Worm (Caenorhabditis elegans) whole organism, L1 larva: ENCODE data around the gene vha-15.

Experiments
- C04F5.9 ChIP-seq: sonication (generic microtip); optimal IDR thresholded peaks from 2 replicates; lab custom pipeline; 2016; ENCODE audit warnings: missing genetic modification characterization, missing compliant biosample characterization
- C16A3.4 ChIP-seq: fragments of 150-350 bp; optimal IDR thresholded peaks from 2 replicates; lab custom pipeline; 2014; ENCODE audit warnings: missing biosample characterization, missing genetic modification characterization
- C34B4.2 ChIP-seq: sonication (generic microtip); optimal IDR thresholded peaks from 2 replicates; lab custom pipeline; 2017; ENCODE audit warnings: mild to moderate bottlenecking, missing genetic modification characterization, missing compliant biosample characterization
- aly-2 ChIP-seq: fragments of 150-350 bp; optimal IDR thresholded peaks from 2 replicates; lab custom pipeline; 2014; ENCODE audit warnings: missing biosample characterization, missing genetic modification characterization
- ceh-63 ChIP-seq: fragments of 200-800 bp; sonication (Bioruptor generic); optimal IDR thresholded peaks from 2 replicates; lab custom pipeline; 2018; ENCODE audit warnings: mild to moderate bottlenecking, missing genetic modification characterization, missing compliant biosample characterization
- ceh-88 ChIP-seq: fragments of 200-800 bp; sonication (Bioruptor generic); IDR thresholded peaks from 2 replicates; pipeline ENCODE4 v1.3.6; 2022; ENCODE audit warnings: missing genetic modification characterization, missing compliant biosample characterization
- ceh-90 ChIP-seq: sonication (generic microtip); optimal IDR thresholded peaks from 2 replicates; lab custom pipeline; 2016; ENCODE audit warnings: missing genetic modification characterization, missing compliant biosample characterization
- dpl-1 ChIP-seq, 3 experiments: fragments of 150-350 bp in 2 of 3; sonication (generic microtip) in 1 of 3; optimal IDR thresholded peaks; 2 replicates each; lab custom pipeline; 2014 to 2017; ENCODE audit warnings: missing biosample characterization in 3 of 3, missing genetic modification characterization in 3 of 3, missing genetic modification reagents in 3 of 3
- dsc-1 ChIP-seq: sonication (generic microtip); optimal IDR thresholded peaks from 2 replicates; lab custom pipeline; 2016; ENCODE audit warnings: mild to moderate bottlenecking, missing genetic modification characterization, missing compliant biosample characterization
- efl-1 ChIP-seq, 4 experiments: fragments of 150-350 bp; optimal IDR thresholded peaks in 3 of 4; peaks in 1 of 4; 1 replicate in 1 of 4; 2 replicates in 3 of 4; lab custom pipeline; 2014; ENCODE audit warnings: missing biosample characterization in 2 of 4, missing genetic modification characterization in 2 of 4, missing genetic modification reagents in 2 of 4
- efl-3 ChIP-seq: fragments of 200-800 bp; sonication (Bioruptor generic); optimal IDR thresholded peaks from 2 replicates; lab custom pipeline; 2018; ENCODE audit warnings: mild to moderate bottlenecking, missing genetic modification characterization, missing compliant biosample characterization
- egl-13 ChIP-seq: sonication (generic microtip); optimal IDR thresholded peaks from 2 replicates; lab custom pipeline; 2016; ENCODE audit warnings: missing genotype, missing genetic modification reagents, missing genetic modification characterization, missing compliant biosample characterization
- egl-27 ChIP-seq, 2 experiments: fragments of 150-350 bp in 1 of 2; sonication (generic microtip); optimal IDR thresholded peaks; 3 replicates each; lab custom pipeline; 2017 to 2018; ENCODE audit warnings: missing biosample characterization in 2 of 2, missing genetic modification characterization in 2 of 2, missing genetic modification reagents in 2 of 2
- elt-3 ChIP-seq, 6 experiments: fragments of 150-350 bp in 1 of 6; sonication (generic microtip); optimal IDR thresholded peaks; 2 replicates each; lab custom pipeline; 2017 to 2018; ENCODE audit warnings: missing biosample characterization in 6 of 6, missing genetic modification characterization in 6 of 6, inconsistent platforms in 1 of 6
- fkh-10 ChIP-seq: sonication (generic microtip); optimal IDR thresholded peaks from 2 replicates; lab custom pipeline; 2017; ENCODE audit warnings: missing biosample characterization, missing genetic modification reagents, missing genetic modification characterization
- fkh-4 ChIP-seq: sonication (generic microtip); optimal IDR thresholded peaks from 2 replicates; lab custom pipeline; 2016; ENCODE audit warnings: missing compliant biosample characterization, missing genetic modification characterization, borderline replicate concordance
- fkh-8 ChIP-seq: sonication (generic microtip); optimal IDR thresholded peaks from 2 replicates; lab custom pipeline; 2016; ENCODE audit warnings: mild to moderate bottlenecking, missing genetic modification characterization, missing compliant biosample characterization
- grh-1 ChIP-seq: fragments of 200-800 bp; sonication (Bioruptor generic); IDR thresholded peaks from 2 replicates; pipeline ENCODE4 v1.3.6; 2022; ENCODE audit warnings: missing genetic modification reagents, missing genetic modification characterization, missing compliant biosample characterization
- hlh-4 ChIP-seq: sonication (generic microtip); optimal IDR thresholded peaks from 2 replicates; lab custom pipeline; 2016; ENCODE audit warnings: mild to moderate bottlenecking, missing genetic modification characterization, missing compliant biosample characterization
- hpl-2 ChIP-seq: fragments of 150-350 bp; optimal IDR thresholded peaks from 2 replicates; lab custom pipeline; 2014; ENCODE audit warnings: missing biosample characterization, missing genetic modification reagents, missing genetic modification characterization
- irx-1 ChIP-seq: sonication (generic microtip); optimal IDR thresholded peaks from 2 replicates; lab custom pipeline; 2016; ENCODE audit warnings: missing genetic modification characterization, missing compliant biosample characterization
- lin-13 ChIP-seq: fragments of 150-350 bp; optimal IDR thresholded peaks from 2 replicates; lab custom pipeline; 2014; ENCODE audit warnings: missing biosample characterization, missing genetic modification reagents, missing genetic modification characterization
- lin-35 ChIP-seq, 2 experiments: fragments of 150-350 bp; optimal IDR thresholded peaks; 2 replicates each; lab custom pipeline; 2014; ENCODE audit warnings: missing biosample characterization in 2 of 2, missing genetic modification characterization in 2 of 2, missing genetic modification reagents in 2 of 2
- lin-39 ChIP-seq: fragments of 150-350 bp; optimal IDR thresholded peaks from 2 replicates; lab custom pipeline; 2014; ENCODE audit warnings: missing biosample characterization, missing genetic modification reagents, missing genetic modification characterization
- lsy-2 ChIP-seq, 2 experiments: fragments of 150-350 bp; optimal IDR thresholded peaks; 2 replicates each; lab custom pipeline; 2014; ENCODE audit warnings: missing biosample characterization in 2 of 2, missing genetic modification characterization in 2 of 2
- mab-9 ChIP-seq: fragments of 200-800 bp; sonication (Bioruptor generic); IDR thresholded peaks from 2 replicates; pipeline ENCODE4 v1.3.6; 2022; ENCODE audit warnings: missing genetic modification reagents, missing genetic modification characterization, missing compliant biosample characterization
- mep-1 ChIP-seq: fragments of 150-350 bp; optimal IDR thresholded peaks from 2 replicates; lab custom pipeline; 2014; ENCODE audit warnings: missing biosample characterization, missing genetic modification characterization
- nhr-12 ChIP-seq: sonication (generic microtip); optimal IDR thresholded peaks from 2 replicates; lab custom pipeline; 2017; ENCODE audit warnings: missing biosample characterization, missing genetic modification characterization
- nhr-19 ChIP-seq: fragments of 200-800 bp; sonication (Bioruptor generic); conservative IDR thresholded peaks from 2 replicates; pipeline ENCODE4 v1.3.6; 2022; ENCODE audit warnings: missing genetic modification characterization, missing compliant biosample characterization
- nhr-237 ChIP-seq: fragments of 150-350 bp; optimal IDR thresholded peaks from 2 replicates; lab custom pipeline; 2014; ENCODE audit warnings: missing biosample characterization, missing genetic modification characterization
- nhr-28 ChIP-seq: fragments of 150-350 bp; optimal IDR thresholded peaks from 2 replicates; lab custom pipeline; 2014; ENCODE audit warnings: missing biosample characterization, missing genetic modification characterization
- nhr-47 ChIP-seq: sonication (generic microtip); optimal IDR thresholded peaks from 2 replicates; lab custom pipeline; 2016; ENCODE audit warnings: mild to moderate bottlenecking, missing genetic modification characterization, moderate library complexity, missing compliant biosample characterization
- nhr-76 ChIP-seq: sonication (generic microtip); optimal IDR thresholded peaks from 2 replicates; lab custom pipeline; 2017; ENCODE audit warnings: missing biosample characterization, missing genetic modification characterization
- nhr-77 ChIP-seq: fragments of 150-350 bp; optimal IDR thresholded peaks from 2 replicates; lab custom pipeline; 2014; ENCODE audit warnings: missing biosample characterization, missing genetic modification characterization
- nhr-85 ChIP-seq: sonication (generic microtip); peaks from one replicate; lab custom pipeline; 2016; ENCODE audit warnings: missing genetic modification characterization, inconsistent platforms, missing compliant biosample characterization
- pqm-1 ChIP-seq: sonication (generic microtip); optimal IDR thresholded peaks from 3 replicates; lab custom pipeline; 2017; ENCODE audit warnings: missing biosample characterization, missing genetic modification characterization
- rnt-1 ChIP-seq: sonication (generic microtip); optimal IDR thresholded peaks from 2 replicates; lab custom pipeline; 2016; ENCODE audit warnings: mild to moderate bottlenecking, missing genetic modification characterization, moderate library complexity, missing compliant biosample characterization
- skn-1 ChIP-seq: fragments of 150-350 bp; optimal IDR thresholded peaks from 2 replicates; lab custom pipeline; 2014; ENCODE audit warnings: missing biosample characterization, missing genetic modification characterization
- sox-4 ChIP-seq: sonication (generic microtip); optimal IDR thresholded peaks from 2 replicates; lab custom pipeline; 2016; ENCODE audit warnings: missing genetic modification characterization, missing compliant biosample characterization
- swsn-7 ChIP-seq: sonication (generic microtip); optimal IDR thresholded peaks from 2 replicates; lab custom pipeline; 2016; ENCODE audit warnings: missing genetic modification characterization, missing compliant biosample characterization
- tbx-2 ChIP-seq: sonication (generic microtip); optimal IDR thresholded peaks from 2 replicates; lab custom pipeline; 2016; ENCODE audit warnings: missing genetic modification characterization, missing compliant biosample characterization
- unc-130 ChIP-seq: fragments of 150-350 bp; optimal IDR thresholded peaks from 2 replicates; lab custom pipeline; 2017; ENCODE audit warnings: missing biosample characterization, missing genetic modification characterization, inconsistent platforms
- unc-98 ChIP-seq: fragments of 200-800 bp; sonication (Bioruptor generic); IDR thresholded peaks from 2 replicates; pipeline ENCODE4 v1.3.6; 2022; ENCODE audit warnings: missing genetic modification characterization, missing compliant biosample characterization
- vab-15 ChIP-seq: sonication (generic microtip); optimal IDR thresholded peaks from 2 replicates; lab custom pipeline; 2017; ENCODE audit warnings: missing genotype, mild to moderate bottlenecking, missing genetic modification characterization, missing compliant biosample characterization
- xbp-1 ChIP-seq: sonication (generic microtip); optimal IDR thresholded peaks from 2 replicates; lab custom pipeline; 2016; ENCODE audit warnings: missing genetic modification characterization, missing compliant biosample characterization
- zag-1 ChIP-seq: fragments of 150-350 bp; optimal IDR thresholded peaks from 2 replicates; lab custom pipeline; 2014; ENCODE audit warnings: missing biosample characterization, missing genetic modification characterization
- zip-4 ChIP-seq: fragments of 200-800 bp; sonication (Bioruptor generic); optimal IDR thresholded peaks from 2 replicates; lab custom pipeline; 2018; ENCODE audit warnings: mild to moderate bottlenecking, missing genetic modification characterization, moderate library complexity, missing compliant biosample characterization
- ztf-11 ChIP-seq, 2 experiments: sonication (generic microtip); optimal IDR thresholded peaks; 2 replicates each; lab custom pipeline; 2016 to 2017; ENCODE audit warnings: missing genetic modification characterization in 2 of 2, missing biosample characterization in 1 of 2, missing compliant biosample characterization in 1 of 2
- ztf-4 ChIP-seq: fragments of 150-350 bp; optimal IDR thresholded peaks from 2 replicates; lab custom pipeline; 2014; ENCODE audit warnings: missing biosample characterization, missing genetic modification characterization

Gene vha-15

ce11 chrX:2241147-2241798, 3.6 kb downstream of the vha-15 start:
- TF ChIP-seq C04F5.9: no peak
- no peak for TF ChIP-seq efl-3 (GFP tag; lab: Kevin White, UChicago)
- TF ChIP-seq skn-1: no peak
- peak; percentile 34 for TF ChIP-seq nhr-85
- peak in 1 of 2 experiments; percentile 53 for TF ChIP-seq lsy-2 (tag; optimal IDR thresholded peaks at IDR 0.05; lab: Kevin White, UChicago)
- TF ChIP-seq nhr-47: peak; percentile 16
- TF ChIP-seq fkh-10: no peak
- TF ChIP-seq, all 84 proteins: peak for 3

ce11 chrX:2242568-2243185, 5.0 kb downstream of the vha-15 start, which contains the start of gene rpl-11.2:
rpl-11.2 (minus strand) TSS chrX:2242618.
- TF ChIP-seq rnt-1 (tag; lab: Kevin White, UChicago) (peak; percentile 97), unc-130 (peak; percentile 99), nhr-47 (peak; percentile 98), nhr-19 (GFP tag; lab: Robert Waterston, UW) (peak; percentile 98), dsc-1 (tag; lab: Kevin White, UChicago) (peak; percentile 97), grh-1 (GFP tag; lab: Robert Waterston, UW) (peak; percentile 93), efl-3 (GFP tag; lab: Kevin White, UChicago) (peak; percentile 11), nhr-76 (tag; lab: Kevin White, UChicago) (peak; percentile 70), irx-1 (tag; lab: Kevin White, UChicago) (peak; percentile 94), C16A3.4 (tag; lab: Kevin White, UChicago) (peak; percentile 99), swsn-7 (tag; lab: Kevin White, UChicago) (peak; percentile 98), C04F5.9 (peak; percentile 75), C34B4.2 (tag; lab: Kevin White, UChicago) (no peak), fkh-8 (tag; lab: Kevin White, UChicago) (peak; percentile 97), egl-27 (tag; optimal IDR thresholded peaks at IDR 0.05; lab: Kevin White, UChicago) (peak; percentile 60 to 88), nhr-28 (peak; percentile 25), vab-15 (peak; percentile 90), sox-4 (tag; lab: Kevin White, UChicago) (peak; percentile 83), nhr-12 (tag; lab: Kevin White, UChicago) (peak; percentile 56), mab-9 (GFP tag; lab: Robert Waterston, UW) (peak; percentile 88), mep-1 (tag; lab: Kevin White, UChicago) (peak; percentile 99), lin-35 (GFP tag; optimal IDR thresholded peaks at IDR 0.05; lab: Kevin White, UChicago) (peak; percentile 89 to 95), hlh-4 (tag; lab: Kevin White, UChicago) (no peak), tbx-2 (tag; lab: Kevin White, UChicago) (peak; percentile 98), ztf-11 (tag; optimal IDR thresholded peaks at IDR 0.05; lab: Kevin White, UChicago) (peak in 1 of 2 experiments; percentile 92), lin-39 (tag; lab: Kevin White, UChicago) (peak; percentile 96), hpl-2 (GFP tag; lab: Kevin White, UChicago) (peak; percentile 93), elt-3 (tag; optimal IDR thresholded peaks at IDR 0.05; lab: Kevin White, UChicago) (peak; percentile 95 to 99 (median 96)), fkh-4 (tag; lab: Kevin White, UChicago) (peak; percentile 20), nhr-77 (peak; percentile 98), zip-4 (GFP tag; lab: Kevin White, UChicago) (peak; percentile 79), dpl-1 (GFP tag; optimal IDR thresholded peaks at IDR 0.05; lab: Kevin White, UChicago) (peak; percentile 82 to 85 (median 84)), zag-1 (tag; lab: Kevin White, UChicago) (peak; percentile 94), xbp-1 (tag; lab: Kevin White, UChicago) (peak; percentile 98), ceh-88 (GFP tag; lab: Robert Waterston, UW) (peak; percentile 93), efl-1 (optimal IDR thresholded peaks at IDR 0.05; lab: Kevin White, UChicago) (peak; percentile 90 to 96), efl-1 (GFP tag; optimal IDR thresholded peaks at IDR 0.05 in 1 of 2; lab: Kevin White, UChicago) (peak; percentile 72 to 98), ceh-63 (GFP tag; lab: Kevin White, UChicago) (no peak), ztf-4 (tag; lab: Kevin White, UChicago) (peak; percentile 94), ceh-90 (no peak), lin-13 (GFP tag; lab: Kevin White, UChicago) (peak; percentile 98), unc-98 (GFP tag; lab: Robert Waterston, UW) (peak; percentile 20; the same call in 1 of the 2 replicates), aly-2 (tag; lab: Kevin White, UChicago) (peak; percentile 91), egl-13 (tag; lab: Kevin White, UChicago) (peak; percentile 93), nhr-237 (peak; percentile 94), pqm-1 (tag; lab: Kevin White, UChicago) (peak; percentile 8)
